Worm (Caenorhabditis elegans) whole organism, L3 larva: ENCODE results near the gene T07D4.2.
A peak's percentile ranks its signal among the peaks of the same experiment; 100 is the strongest.

Experiments used
- R02D3.7 ChIP-seq: fragments of 150-350 bp; optimal IDR thresholded peaks from 2 replicates; lab custom pipeline; 2014; ENCODE audit warnings: missing biosample characterization, missing genetic modification characterization
- ZK546.5 ChIP-seq: sonication (generic microtip); optimal IDR thresholded peaks from 2 replicates; lab custom pipeline; 2017; ENCODE audit warnings: missing biosample characterization, missing genetic modification characterization
- aly-2 ChIP-seq: fragments of 150-350 bp; optimal IDR thresholded peaks from 2 replicates; lab custom pipeline; 2014; ENCODE audit warnings: missing biosample characterization, missing genetic modification characterization
- ama-1 ChIP-seq: fragments of 150-350 bp; optimal IDR thresholded peaks from 2 replicates; lab custom pipeline; 2018
- ceh-16 ChIP-seq: sonication (generic microtip); optimal IDR thresholded peaks from 2 replicates; lab custom pipeline; 2017; ENCODE audit warnings: missing biosample characterization, missing genetic modification characterization
- ceh-28 ChIP-seq: fragments of 150-350 bp; optimal IDR thresholded peaks from 2 replicates; lab custom pipeline; 2014; ENCODE audit warnings: missing biosample characterization, missing genetic modification reagents, missing genetic modification characterization
- ceh-82 ChIP-seq: fragments of 150-350 bp; optimal IDR thresholded peaks from 2 replicates; lab custom pipeline; 2014; ENCODE audit warnings: missing biosample characterization, missing genetic modification characterization
- ceh-9 ChIP-seq: sonication (generic microtip); optimal IDR thresholded peaks from 2 replicates; lab custom pipeline; 2018; ENCODE audit warnings: missing biosample characterization, missing genetic modification characterization
- daf-12 ChIP-seq: fragments of 150-350 bp; optimal IDR thresholded peaks from 2 replicates; lab custom pipeline; 2014; ENCODE audit warnings: missing biosample characterization, missing genetic modification reagents, missing genetic modification characterization
- egl-27 ChIP-seq: sonication (generic microtip); optimal IDR thresholded peaks from 4 replicates; lab custom pipeline; 2017; ENCODE audit warnings: missing biosample characterization, missing genetic modification reagents, missing genetic modification characterization
- egl-5 ChIP-seq: fragments of 150-350 bp; optimal IDR thresholded peaks from 2 replicates; lab custom pipeline; 2017; ENCODE audit warnings: missing biosample characterization, missing genetic modification reagents, missing genetic modification characterization, inconsistent platforms
- elt-1 ChIP-seq: fragments of 150-350 bp; optimal IDR thresholded peaks from 2 replicates; lab custom pipeline; 2014; ENCODE audit warnings: missing biosample characterization, missing genetic modification characterization
- elt-2 ChIP-seq: sonication (generic microtip); optimal IDR thresholded peaks from 2 replicates; lab custom pipeline; 2016; ENCODE audit warnings: missing genetic modification reagents, mild to moderate bottlenecking, missing genetic modification characterization, missing compliant biosample characterization
- elt-3 ChIP-seq, 3 experiments: fragments of 150-350 bp in 1 of 3; sonication (generic microtip) in 2 of 3; optimal IDR thresholded peaks; 2 replicates in 2 of 3; 4 replicates in 1 of 3; lab custom pipeline; 2014 to 2017; ENCODE audit warnings: missing biosample characterization in 3 of 3, missing genetic modification characterization in 3 of 3
- eor-1 ChIP-seq, 2 experiments: fragments of 150-350 bp; optimal IDR thresholded peaks; 2 replicates each; lab custom pipeline; 2014 to 2018; ENCODE audit warnings: missing biosample characterization in 2 of 2, missing genetic modification characterization in 2 of 2
- fkh-10 ChIP-seq: sonication (generic microtip); optimal IDR thresholded peaks from 2 replicates; lab custom pipeline; 2017; ENCODE audit warnings: missing biosample characterization, missing genetic modification reagents, missing genetic modification characterization
- fkh-2 ChIP-seq: fragments of 150-350 bp; optimal IDR thresholded peaks from 2 replicates; lab custom pipeline; 2014; ENCODE audit warnings: missing biosample characterization, missing genetic modification reagents, missing genetic modification characterization
- fos-1 ChIP-seq: fragments of 150-350 bp; optimal IDR thresholded peaks from 2 replicates; lab custom pipeline; 2014; ENCODE audit warnings: missing biosample characterization, missing genetic modification characterization
- hmg-11 ChIP-seq: sonication (generic microtip); optimal IDR thresholded peaks from 2 replicates; lab custom pipeline; 2016; ENCODE audit warnings: missing genetic modification characterization, missing compliant biosample characterization
- jun-1 ChIP-seq: fragments of 150-350 bp; optimal IDR thresholded peaks from 2 replicates; lab custom pipeline; 2014; ENCODE audit warnings: missing biosample characterization, missing genetic modification reagents, missing genetic modification characterization
- lin-15B ChIP-seq: fragments of 150-350 bp; optimal IDR thresholded peaks from 2 replicates; lab custom pipeline; 2014; ENCODE audit warnings: missing biosample characterization, missing genetic modification characterization
- lin-39 ChIP-seq: fragments of 150-350 bp; optimal IDR thresholded peaks from 2 replicates; lab custom pipeline; 2018; ENCODE audit warnings: missing biosample characterization, missing genetic modification reagents, missing genetic modification characterization
- lsy-12 ChIP-seq: sonication (generic microtip); optimal IDR thresholded peaks from 2 replicates; lab custom pipeline; 2016; ENCODE audit warnings: mild to moderate bottlenecking, missing genetic modification characterization, missing compliant biosample characterization
- mdl-1 ChIP-seq: fragments of 150-350 bp; optimal IDR thresholded peaks from 2 replicates; lab custom pipeline; 2014; ENCODE audit warnings: missing biosample characterization, missing genetic modification characterization
- mml-1 ChIP-seq: fragments of 150-350 bp; sonication (generic microtip); optimal IDR thresholded peaks from 3 replicates; lab custom pipeline; 2014; ENCODE audit warnings: missing biosample characterization, missing genetic modification characterization
- nfya-1 ChIP-seq: sonication (generic microtip); optimal IDR thresholded peaks from 2 replicates; lab custom pipeline; 2017; ENCODE audit warnings: missing genetic modification characterization, mild to moderate bottlenecking, missing compliant biosample characterization, antibody characterized with exemption, moderate library complexity; ENCODE audit not compliant: insufficient read depth
- nhr-11 ChIP-seq: fragments of 150-350 bp; optimal IDR thresholded peaks from 2 replicates; lab custom pipeline; 2014; ENCODE audit warnings: missing biosample characterization, missing genetic modification characterization
- nhr-12 ChIP-seq: fragments of 150-350 bp; optimal IDR thresholded peaks from 2 replicates; lab custom pipeline; 2014; ENCODE audit warnings: missing biosample characterization, missing genetic modification characterization
- nhr-23 ChIP-seq: fragments of 150-350 bp; optimal IDR thresholded peaks from 2 replicates; lab custom pipeline; 2014; ENCODE audit warnings: missing biosample characterization, missing genetic modification reagents, missing genetic modification characterization
- nhr-237 ChIP-seq: fragments of 150-350 bp; optimal IDR thresholded peaks from 2 replicates; lab custom pipeline; 2014; ENCODE audit warnings: missing biosample characterization, missing genetic modification characterization
- nhr-25 ChIP-seq: sonication (generic microtip); optimal IDR thresholded peaks from 2 replicates; lab custom pipeline; 2017; ENCODE audit warnings: missing biosample characterization, missing genetic modification characterization
- nhr-28 ChIP-seq: fragments of 150-350 bp; optimal IDR thresholded peaks from 2 replicates; lab custom pipeline; 2014; ENCODE audit warnings: missing biosample characterization, missing genetic modification characterization
- nhr-43 ChIP-seq: sonication (generic microtip); optimal IDR thresholded peaks from 2 replicates; lab custom pipeline; 2016; ENCODE audit warnings: mild to moderate bottlenecking, missing genetic modification characterization, missing compliant biosample characterization; ENCODE audit not compliant: poor library complexity, severe bottlenecking
- nhr-67 ChIP-seq: fragments of 150-350 bp; optimal IDR thresholded peaks from 2 replicates; lab custom pipeline; 2014; ENCODE audit warnings: missing biosample characterization, missing genetic modification characterization
- nhr-76 ChIP-seq: fragments of 150-350 bp; sonication (generic microtip); optimal IDR thresholded peaks from 5 replicates; lab custom pipeline; 2014; ENCODE audit warnings: missing biosample characterization, missing genetic modification characterization
- nhr-77 ChIP-seq: fragments of 150-350 bp; optimal IDR thresholded peaks from 2 replicates; lab custom pipeline; 2014; ENCODE audit warnings: missing biosample characterization, missing genetic modification characterization
- pha-4 ChIP-seq: fragments of 150-350 bp; optimal IDR thresholded peaks from 2 replicates; lab custom pipeline; 2014; ENCODE audit warnings: missing biosample characterization, missing genetic modification reagents, missing genetic modification characterization
- pqm-1 ChIP-seq: fragments of 150-350 bp; optimal IDR thresholded peaks from 2 replicates; lab custom pipeline; 2017; ENCODE audit warnings: missing biosample characterization, missing genetic modification characterization, inconsistent platforms
- sea-2 ChIP-seq: fragments of 150-350 bp; sonication (generic microtip); optimal IDR thresholded peaks from 4 replicates; lab custom pipeline; 2014; ENCODE audit warnings: missing biosample characterization, missing genetic modification reagents, missing genetic modification characterization
- skn-1 ChIP-seq: fragments of 150-350 bp; optimal IDR thresholded peaks from 2 replicates; lab custom pipeline; 2014; ENCODE audit warnings: missing biosample characterization, missing genetic modification characterization
- snpc-4 ChIP-seq: fragments of 150-350 bp; optimal IDR thresholded peaks from 2 replicates; lab custom pipeline; 2014; ENCODE audit warnings: missing biosample characterization, missing genetic modification characterization
- tbx-2 ChIP-seq: sonication (generic microtip); optimal IDR thresholded peaks from 2 replicates; lab custom pipeline; 2016; ENCODE audit warnings: mild to moderate bottlenecking, missing genetic modification characterization, missing compliant biosample characterization
- unc-39 ChIP-seq: sonication (generic microtip); optimal IDR thresholded peaks from 4 replicates; lab custom pipeline; 2017; ENCODE audit warnings: missing biosample characterization, missing genetic modification characterization
- unc-62 ChIP-seq: fragments of 150-350 bp; sonication (generic microtip); optimal IDR thresholded peaks from 4 replicates; lab custom pipeline; 2014; ENCODE audit warnings: missing biosample characterization, missing genetic modification reagents, missing genetic modification characterization
- zag-1 ChIP-seq: fragments of 150-350 bp; optimal IDR thresholded peaks from 2 replicates; lab custom pipeline; 2014; ENCODE audit warnings: missing biosample characterization, missing genetic modification characterization
- ztf-11 ChIP-seq: fragments of 150-350 bp; optimal IDR thresholded peaks from 2 replicates; lab custom pipeline; 2014; ENCODE audit warnings: missing biosample characterization, missing genetic modification characterization
- ztf-4 ChIP-seq: fragments of 150-350 bp; optimal IDR thresholded peaks from 2 replicates; lab custom pipeline; 2014; ENCODE audit warnings: missing biosample characterization, missing genetic modification characterization

The T07D4.2 gene

DNA sequence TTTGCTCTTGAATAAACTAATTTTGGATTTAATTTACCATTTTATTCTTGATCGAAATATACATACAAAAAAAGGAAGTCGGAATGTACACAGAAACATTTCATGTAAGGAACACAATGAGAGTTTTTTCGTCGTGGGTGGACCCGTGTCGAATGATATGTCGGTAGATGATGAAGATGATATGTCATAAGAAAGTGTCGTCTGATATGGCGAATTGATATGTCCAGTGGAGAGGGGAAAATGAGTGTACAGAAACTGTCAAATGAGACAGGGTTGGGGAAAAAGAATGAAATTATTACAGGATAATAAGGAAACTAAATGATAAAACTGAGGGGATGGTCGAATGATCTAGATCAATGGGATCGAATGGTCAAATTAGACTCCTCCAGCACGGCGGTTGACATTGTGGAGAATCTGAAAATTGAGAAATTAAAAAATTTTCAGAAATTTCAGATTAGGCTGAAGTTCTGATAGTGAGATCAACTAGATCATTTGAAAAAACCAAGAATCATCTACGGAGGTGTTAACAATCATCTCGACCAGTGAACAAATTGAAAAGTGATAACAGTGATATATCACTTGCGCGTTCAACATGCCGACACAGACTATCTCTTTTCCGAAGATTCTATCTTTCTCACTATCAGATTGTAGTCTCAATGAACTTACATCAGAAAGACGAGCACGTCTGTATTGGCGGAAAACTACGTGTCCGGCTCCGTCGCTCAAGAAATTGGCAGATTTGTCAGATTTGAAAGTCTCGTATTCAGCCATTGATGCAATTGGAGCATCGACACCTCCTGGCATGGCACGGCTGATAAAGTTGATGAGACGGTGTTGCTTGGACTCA, 53.4 kb downstream of the T07D4.2 start:
- TF ChIP-seq pqm-1 (tag; lab: Kevin White, UChicago) (no peak), ama-1 (lab: Kevin White, UChicago) (peak; percentile 99), nhr-67 (no peak), elt-1 (tag; lab: Kevin White, UChicago) (no peak), jun-1 (peak; percentile 40), skn-1 (tag; lab: Kevin White, UChicago) (no peak), ceh-9 (tag; lab: Kevin White, UChicago) (no peak), snpc-4 (tag; lab: Kevin White, UChicago) (no peak), nhr-76 (tag; lab: Kevin White, UChicago) (no peak), egl-27 (tag; lab: Kevin White, UChicago) (no peak), ZK546.5 (tag; lab: Kevin White, UChicago) (no peak), elt-2 (no peak), aly-2 (tag; lab: Kevin White, UChicago) (no peak), fkh-2 (tag; lab: Kevin White, UChicago) (no peak), nhr-28 (no peak), unc-39 (tag; lab: Kevin White, UChicago) (no peak), tbx-2 (tag; lab: Kevin White, UChicago) (no peak), lin-15B (tag; lab: Kevin White, UChicago) (no peak), hmg-11 (tag; lab: Kevin White, UChicago) (no peak), eor-1 (tag; optimal IDR thresholded peaks at IDR 0.05; lab: Kevin White, UChicago) (no peak), fkh-10 (GFP tag; lab: Kevin White, UChicago) (no peak), ceh-16 (tag; lab: Kevin White, UChicago) (peak; percentile 31), fos-1 (tag; lab: Kevin White, UChicago) (no peak), pha-4 (no peak), mdl-1 (tag; lab: Kevin White, UChicago) (no peak), nhr-11 (no peak), daf-12 (tag; lab: Kevin White, UChicago) (no peak), nhr-237 (tag; lab: Kevin White, UChicago) (no peak), nfya-1 (tag; lab: Kevin White, UChicago) (no peak), egl-5 (no peak), unc-62 (GFP tag; lab: Kevin White, UChicago) (peak; percentile 14), lin-39 (no peak), mml-1 (tag; lab: Kevin White, UChicago) (no peak), zag-1 (no peak), ceh-82 (tag; lab: Kevin White, UChicago) (no peak), nhr-12 (tag; lab: Kevin White, UChicago) (no peak), ztf-4 (tag; lab: Kevin White, UChicago) (peak; percentile 57), lsy-12 (tag; lab: Kevin White, UChicago) (peak; percentile 25), nhr-25 (peak; percentile 63), nhr-23 (tag; lab: Kevin White, UChicago) (peak; percentile 25), nhr-43 (tag; lab: Kevin White, UChicago) (peak; percentile 84), R02D3.7 (tag; lab: Kevin White, UChicago) (no peak), nhr-77 (tag; lab: Kevin White, UChicago) (no peak), sea-2 (no peak), ztf-11 (tag; lab: Kevin White, UChicago) (no peak), elt-3 (tag; optimal IDR thresholded peaks at IDR 0.05; lab: Kevin White, UChicago) (peak in 1 of 3 experiments; percentile 71), ceh-28 (tag; lab: Kevin White, UChicago) (no peak)
- TF ChIP-seq, all 47 proteins: peak for 10
